Worm (Caenorhabditis elegans) whole organism, L1 larva: ENCODE results near the gene EEED8.14.

Experiments
- C16A3.4 ChIP-seq: fragments of 150-350 bp; optimal IDR thresholded peaks from 2 replicates; lab custom pipeline; 2014; ENCODE audit warnings: missing biosample characterization, missing genetic modification characterization
- F16B12.6 ChIP-seq: fragments of 150-350 bp; optimal IDR thresholded peaks from 2 replicates; lab custom pipeline; 2014; ENCODE audit warnings: missing biosample characterization, missing genetic modification characterization
- Y116A8C.19 ChIP-seq: sonication (generic microtip); optimal IDR thresholded peaks from 2 replicates; lab custom pipeline; 2016; ENCODE audit warnings: missing compliant biosample characterization, missing genetic modification characterization, borderline replicate concordance
- blmp-1 ChIP-seq: fragments of 150-350 bp; optimal IDR thresholded peaks from 2 replicates; lab custom pipeline; 2014; ENCODE audit warnings: missing biosample characterization, missing genetic modification characterization
- ceh-63 ChIP-seq: fragments of 200-800 bp; sonication (Bioruptor generic); optimal IDR thresholded peaks from 2 replicates; lab custom pipeline; 2018; ENCODE audit warnings: mild to moderate bottlenecking, missing genetic modification characterization, missing compliant biosample characterization
- ceh-8 ChIP-seq: fragments of 200-800 bp; sonication (Bioruptor generic); optimal IDR thresholded peaks from 2 replicates; lab custom pipeline; 2018; ENCODE audit warnings: mild to moderate bottlenecking, missing genetic modification characterization, moderate library complexity, missing compliant biosample characterization
- dpl-1 ChIP-seq, 3 experiments: fragments of 150-350 bp in 2 of 3; sonication (generic microtip) in 1 of 3; optimal IDR thresholded peaks; 2 replicates each; lab custom pipeline; 2014 to 2017; ENCODE audit warnings: missing biosample characterization in 3 of 3, missing genetic modification characterization in 3 of 3, missing genetic modification reagents in 3 of 3
- dsc-1 ChIP-seq: sonication (generic microtip); optimal IDR thresholded peaks from 2 replicates; lab custom pipeline; 2016; ENCODE audit warnings: mild to moderate bottlenecking, missing genetic modification characterization, missing compliant biosample characterization
- efl-1 ChIP-seq, 4 experiments: fragments of 150-350 bp; optimal IDR thresholded peaks in 3 of 4; peaks in 1 of 4; 1 replicate in 1 of 4; 2 replicates in 3 of 4; lab custom pipeline; 2014; ENCODE audit warnings: missing biosample characterization in 2 of 4, missing genetic modification characterization in 2 of 4, missing genetic modification reagents in 2 of 4
- elt-3 ChIP-seq, 6 experiments: fragments of 150-350 bp in 1 of 6; sonication (generic microtip); optimal IDR thresholded peaks; 2 replicates each; lab custom pipeline; 2017 to 2018; ENCODE audit warnings: missing biosample characterization in 6 of 6, missing genetic modification characterization in 6 of 6, inconsistent platforms in 1 of 6
- fkh-10 ChIP-seq: sonication (generic microtip); optimal IDR thresholded peaks from 2 replicates; lab custom pipeline; 2017; ENCODE audit warnings: missing biosample characterization, missing genetic modification reagents, missing genetic modification characterization
- fos-1 ChIP-seq: fragments of 150-350 bp; optimal IDR thresholded peaks from 2 replicates; lab custom pipeline; 2014; ENCODE audit warnings: missing biosample characterization, missing genetic modification characterization
- lin-15B ChIP-seq: fragments of 150-350 bp; sonication (generic microtip); optimal IDR thresholded peaks from 3 replicates; lab custom pipeline; 2014; ENCODE audit warnings: missing biosample characterization, missing genetic modification characterization
- lin-35 ChIP-seq, 2 experiments: fragments of 150-350 bp; optimal IDR thresholded peaks; 2 replicates each; lab custom pipeline; 2014; ENCODE audit warnings: missing biosample characterization in 2 of 2, missing genetic modification characterization in 2 of 2, missing genetic modification reagents in 2 of 2
- lir-3 ChIP-seq: sonication (generic microtip); optimal IDR thresholded peaks from 2 replicates; lab custom pipeline; 2016; ENCODE audit warnings: mild to moderate bottlenecking, missing genetic modification characterization, moderate library complexity, missing compliant biosample characterization; ENCODE audit not compliant: poor library complexity
- lsy-2 ChIP-seq, 2 experiments: fragments of 150-350 bp; optimal IDR thresholded peaks; 2 replicates each; lab custom pipeline; 2014; ENCODE audit warnings: missing biosample characterization in 2 of 2, missing genetic modification characterization in 2 of 2
- mdl-1 ChIP-seq, 2 experiments: fragments of 150-350 bp; optimal IDR thresholded peaks; 2 replicates each; lab custom pipeline; 2014 to 2017; ENCODE audit warnings: missing biosample characterization in 2 of 2, missing genetic modification characterization in 2 of 2, inconsistent platforms in 1 of 2
- mef-2 ChIP-seq: fragments of 150-350 bp; optimal IDR thresholded peaks from 2 replicates; lab custom pipeline; 2014; ENCODE audit warnings: missing biosample characterization, missing genetic modification characterization
- mep-1 ChIP-seq: fragments of 150-350 bp; optimal IDR thresholded peaks from 2 replicates; lab custom pipeline; 2014; ENCODE audit warnings: missing biosample characterization, missing genetic modification characterization
- nhr-19 ChIP-seq: fragments of 200-800 bp; sonication (Bioruptor generic); conservative IDR thresholded peaks from 2 replicates; pipeline ENCODE4 v1.3.6; 2022; ENCODE audit warnings: missing genetic modification characterization, missing compliant biosample characterization
- nhr-71 ChIP-seq: sonication (generic microtip); optimal IDR thresholded peaks from 2 replicates; lab custom pipeline; 2016; ENCODE audit warnings: mild to moderate bottlenecking, missing genetic modification characterization, moderate library complexity, missing compliant biosample characterization
- nhr-76 ChIP-seq: sonication (generic microtip); optimal IDR thresholded peaks from 2 replicates; lab custom pipeline; 2017; ENCODE audit warnings: missing biosample characterization, missing genetic modification characterization
- nhr-77 ChIP-seq: fragments of 150-350 bp; optimal IDR thresholded peaks from 2 replicates; lab custom pipeline; 2014; ENCODE audit warnings: missing biosample characterization, missing genetic modification characterization
- nhr-85 ChIP-seq: sonication (generic microtip); peaks from one replicate; lab custom pipeline; 2016; ENCODE audit warnings: missing genetic modification characterization, inconsistent platforms, missing compliant biosample characterization
- nhr-90 ChIP-seq: sonication (generic microtip); optimal IDR thresholded peaks from 2 replicates; lab custom pipeline; 2016; ENCODE audit warnings: mild to moderate bottlenecking, missing genetic modification characterization, missing compliant biosample characterization; ENCODE audit not compliant: poor library complexity
- pag-3 ChIP-seq: sonication (generic microtip); optimal IDR thresholded peaks from 2 replicates; lab custom pipeline; 2017; ENCODE audit warnings: missing genetic modification characterization, mild to moderate bottlenecking, missing compliant biosample characterization, antibody characterized with exemption, borderline replicate concordance; ENCODE audit not compliant: insufficient read depth
- skn-1 ChIP-seq: fragments of 150-350 bp; optimal IDR thresholded peaks from 2 replicates; lab custom pipeline; 2014; ENCODE audit warnings: missing biosample characterization, missing genetic modification characterization
- snu-23 ChIP-seq: sonication (generic microtip); optimal IDR thresholded peaks from 2 replicates; lab custom pipeline; 2016; ENCODE audit warnings: missing genetic modification characterization, missing compliant biosample characterization
- sup-37 ChIP-seq: fragments of 200-800 bp; sonication (Bioruptor generic); optimal IDR thresholded peaks from 2 replicates; lab custom pipeline; 2018; ENCODE audit warnings: mild to moderate bottlenecking, missing genetic modification characterization, missing compliant biosample characterization
- tlp-1 ChIP-seq: fragments of 150-350 bp; optimal IDR thresholded peaks from 2 replicates; lab custom pipeline; 2014; ENCODE audit warnings: missing biosample characterization, missing genetic modification characterization
- unc-62 ChIP-seq: fragments of 150-350 bp; optimal IDR thresholded peaks from 2 replicates; lab custom pipeline; 2014; ENCODE audit warnings: missing biosample characterization, missing genetic modification reagents, missing genetic modification characterization
- unc-98 ChIP-seq: fragments of 200-800 bp; sonication (Bioruptor generic); IDR thresholded peaks from 2 replicates; pipeline ENCODE4 v1.3.6; 2022; ENCODE audit warnings: missing genetic modification characterization, missing compliant biosample characterization
- vab-15 ChIP-seq: sonication (generic microtip); optimal IDR thresholded peaks from 2 replicates; lab custom pipeline; 2017; ENCODE audit warnings: missing genotype, mild to moderate bottlenecking, missing genetic modification characterization, missing compliant biosample characterization
- zag-1 ChIP-seq: fragments of 150-350 bp; optimal IDR thresholded peaks from 2 replicates; lab custom pipeline; 2014; ENCODE audit warnings: missing biosample characterization, missing genetic modification characterization
- zip-4 ChIP-seq: fragments of 200-800 bp; sonication (Bioruptor generic); optimal IDR thresholded peaks from 2 replicates; lab custom pipeline; 2018; ENCODE audit warnings: mild to moderate bottlenecking, missing genetic modification characterization, moderate library complexity, missing compliant biosample characterization

The EEED8.14 gene

ce11 chrII:5426054-5426453, 12.2 kb upstream of the EEED8.14 start (continued):
- TF ChIP-seq ceh-8 (no peak), fkh-10 (GFP tag; lab: Kevin White, UChicago) (no peak), pag-3 (tag; lab: Kevin White, UChicago) (no peak), fos-1 (tag; lab: Kevin White, UChicago) (no peak), mef-2 (tag; lab: Kevin White, UChicago) (no peak), mdl-1 (tag; optimal IDR thresholded peaks at IDR 0.05; lab: Kevin White, UChicago) (peak in 1 of 2 experiments; percentile 62)

ce11 chrII:5425633-5426032, 11.8 kb upstream of the EEED8.14 start, which contains the start of gene F07F6.8:
Gene F07F6.8 (minus strand): TSS chrII:5425733.
- no peak for TF ChIP-seq Y116A8C.19 (tag; lab: Kevin White, UChicago)
- no peak for TF ChIP-seq dsc-1 (tag; lab: Kevin White, UChicago)
- TF ChIP-seq elt-3 (tag; optimal IDR thresholded peaks at IDR 0.05; lab: Kevin White, UChicago), result no peak
- no peak for TF ChIP-seq ceh-63
- no peak for TF ChIP-seq unc-62 (GFP tag; lab: Kevin White, UChicago)
- no peak for TF ChIP-seq snu-23 (GFP tag; lab: Kevin White, UChicago)

DNA sequence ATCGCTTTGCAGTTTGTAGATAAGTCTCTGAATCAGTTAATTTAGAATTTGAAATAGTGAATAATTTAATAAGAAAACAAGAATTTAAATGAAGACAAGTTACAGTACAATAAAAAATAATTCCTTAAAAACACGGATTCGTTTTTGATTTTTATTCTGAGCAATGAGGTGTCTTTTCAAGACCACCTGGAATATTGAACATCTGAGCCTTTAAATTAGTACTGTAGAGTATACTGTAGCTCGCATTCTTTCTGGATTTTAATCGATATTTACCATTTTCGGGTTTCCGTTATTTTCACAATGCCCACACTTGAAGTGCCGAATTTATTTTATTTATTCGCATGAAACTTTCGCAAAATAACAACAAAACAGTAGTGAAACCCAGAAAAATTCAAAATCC, 10.0 kb upstream of the EEED8.14 start, which contains the start of gene F07F6.7:
Gene F07F6.7 (minus strand): TSS at position 27 of the 400 bp plus-strand sequence.
- TF ChIP-seq nhr-85 (tag; lab: Kevin White, UChicago), result peak; percentile 51
- TF ChIP-seq nhr-90 (tag; lab: Kevin White, UChicago), result no peak
- no peak for TF ChIP-seq nhr-77 (tag; lab: Kevin White, UChicago)
- TF ChIP-seq lir-3 (tag; lab: Kevin White, UChicago), result no peak
- TF ChIP-seq snu-23 (GFP tag; lab: Kevin White, UChicago), result peak; percentile 6
- TF ChIP-seq tlp-1, result no peak
- no peak for TF ChIP-seq sup-37 (GFP tag; lab: Kevin White, UChicago)
- TF ChIP-seq nhr-76 (tag; lab: Kevin White, UChicago), result no peak
- peak; percentile 8 to 20 for TF ChIP-seq lsy-2 (tag; optimal IDR thresholded peaks at IDR 0.05; lab: Kevin White, UChicago)
- no peak for TF ChIP-seq skn-1 (tag; lab: Kevin White, UChicago)
- peak; percentile 32 for TF ChIP-seq nhr-71

DNA sequence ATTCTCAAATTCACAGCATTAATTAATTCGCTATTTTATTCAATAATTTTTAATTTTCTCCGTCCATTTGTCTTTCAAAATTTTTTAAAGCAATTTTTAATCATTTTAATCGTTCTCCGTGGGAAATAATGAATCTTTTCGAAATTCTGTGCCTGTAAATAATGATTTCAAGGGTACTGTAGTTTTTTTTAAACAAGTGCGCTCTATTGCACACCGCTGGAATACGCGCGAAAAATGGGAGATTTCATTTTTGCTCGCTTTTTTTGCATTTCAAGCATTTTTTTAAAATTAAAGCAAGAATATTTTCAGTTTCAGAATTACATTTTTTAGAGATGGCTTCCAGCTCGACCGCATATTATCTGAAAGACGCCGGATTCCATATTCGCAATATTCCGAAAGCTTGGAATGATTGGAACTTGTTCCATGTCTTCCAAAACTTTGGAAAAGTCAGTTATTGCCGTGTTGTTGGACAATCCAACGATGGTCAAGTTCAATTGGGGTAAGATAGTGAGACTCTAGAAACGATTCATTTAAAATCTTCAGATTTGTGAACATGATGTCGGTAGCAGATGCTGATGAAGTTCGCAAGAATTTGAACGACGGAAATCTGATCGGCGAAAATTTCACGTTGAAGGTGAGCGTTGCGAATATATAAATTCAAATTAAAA, 7.2 kb upstream of the EEED8.14 start, which contains the start of gene tofu-6:
Gene tofu-6 (plus strand): TSS at position 302 of the 668 bp plus-strand sequence.
- TF ChIP-seq mdl-1 (tag; optimal IDR thresholded peaks at IDR 0.05; lab: Kevin White, UChicago) (no peak), lin-15B (tag; lab: Kevin White, UChicago) (peak; percentile 10), Y116A8C.19 (tag; lab: Kevin White, UChicago) (no peak), F16B12.6 (tag; lab: Kevin White, UChicago) (peak; percentile 16), elt-3 (tag; optimal IDR thresholded peaks at IDR 0.05; lab: Kevin White, UChicago) (no peak), lin-35 (GFP tag; optimal IDR thresholded peaks at IDR 0.05; lab: Kevin White, UChicago) (peak; percentile 25 to 85), dpl-1 (GFP tag; optimal IDR thresholded peaks at IDR 0.05; lab: Kevin White, UChicago) (peak; percentile 55 to 80 (median 62)), mep-1 (peak; percentile 43), lsy-2 (tag; optimal IDR thresholded peaks at IDR 0.05; lab: Kevin White, UChicago) (peak; percentile 64 to 95), efl-1 (optimal IDR thresholded peaks at IDR 0.05; lab: Kevin White, UChicago) (peak; percentile 69 to 73), efl-1 (GFP tag; optimal IDR thresholded peaks at IDR 0.05 in 1 of 2; lab: Kevin White, UChicago) (peak; percentile 71 to 95), blmp-1 (peak; percentile 30), skn-1 (tag; lab: Kevin White, UChicago) (no peak), C16A3.4 (tag; lab: Kevin White, UChicago) (peak; percentile 11)
- TF ChIP-seq, all 84 proteins: peak for 9

DNA sequence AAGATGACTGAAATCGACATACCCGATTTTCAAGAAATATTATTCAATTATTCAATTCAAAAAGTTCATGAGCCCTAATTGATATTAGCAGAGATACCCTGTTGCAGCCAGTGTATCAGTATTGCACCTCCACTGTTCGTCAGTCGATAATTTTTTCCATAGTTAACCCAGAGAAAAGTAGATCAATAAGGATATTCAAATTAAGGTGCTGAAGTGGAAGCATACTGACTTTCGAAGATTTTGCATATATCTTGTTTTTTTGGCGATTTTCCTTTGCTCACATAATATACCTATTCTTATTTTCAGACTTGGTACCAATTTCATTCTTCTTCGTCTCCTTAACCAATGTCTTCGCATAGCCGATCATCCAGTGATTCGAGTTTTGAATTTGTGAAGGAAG, 5.1 kb upstream of the EEED8.14 start, which contains the start of gene EEED8.15:
Gene EEED8.15 (plus strand): TSS at position 301 of the 400 bp plus-strand sequence.
- no peak for TF ChIP-seq zag-1
- no peak for TF ChIP-seq unc-98 (GFP tag; lab: Robert Waterston, UW)
- no peak for TF ChIP-seq tlp-1
- no peak for TF ChIP-seq zip-4 (GFP tag; lab: Kevin White, UChicago)
- TF ChIP-seq nhr-90 (tag; lab: Kevin White, UChicago), result no peak
- TF ChIP-seq nhr-19 (GFP tag; lab: Robert Waterston, UW), result no peak
- TF ChIP-seq fos-1 (tag; lab: Kevin White, UChicago), result no peak
- TF ChIP-seq pag-3 (tag; lab: Kevin White, UChicago), result no peak
- no peak for TF ChIP-seq lin-35 (GFP tag; optimal IDR thresholded peaks at IDR 0.05; lab: Kevin White, UChicago)
- no peak for TF ChIP-seq lir-3 (tag; lab: Kevin White, UChicago)
- no peak for TF ChIP-seq vab-15 (tag; lab: Kevin White, UChicago)
- no peak for TF ChIP-seq C16A3.4 (tag; lab: Kevin White, UChicago)
